Fruit fly (Drosophila melanogaster) whole organism, embryonic: ENCODE data around the gene CG5892.

Experiments
- Adf1 ChIP-seq: fragments of 200-800 bp; sonication (Bioruptor generic); IDR thresholded peaks from 2 replicates; pipeline ENCODE4 v1.3.6; 2022; ENCODE audit warnings: missing biosample characterization, missing genetic modification characterization
- Bdp1 ChIP-seq: fragments of 200-800 bp; sonication (Bioruptor generic); optimal IDR thresholded peaks from 3 replicates; lab custom pipeline; 2016; ENCODE audit warnings: missing biosample characterization, missing genetic modification characterization
- CG10462 ChIP-seq: fragments of 200-800 bp; sonication (Bioruptor generic); optimal IDR thresholded peaks from 2 replicates; lab custom pipeline; 2016; ENCODE audit warnings: missing biosample characterization, missing genetic modification characterization
- CG10959 ChIP-seq: fragments of 200-800 bp; sonication (Bioruptor generic); IDR thresholded peaks from 2 replicates; pipeline ENCODE4 v1.3.6; 2022; ENCODE audit warnings: missing biosample characterization, missing genetic modification characterization
- CG12155 ChIP-seq: fragments of 200-800 bp; sonication (Bioruptor generic); optimal IDR thresholded peaks from 3 replicates; lab custom pipeline; 2016; ENCODE audit warnings: missing biosample characterization, missing genetic modification characterization
- CG12744 ChIP-seq: fragments of 200-800 bp; sonication (Bioruptor generic); optimal IDR thresholded peaks from 2 replicates; lab custom pipeline; 2016; ENCODE audit warnings: missing biosample characterization, missing genetic modification characterization
- CG12769 ChIP-seq: fragments of 200-800 bp; sonication (Bioruptor generic); optimal IDR thresholded peaks from 2 replicates; lab custom pipeline; 2019; ENCODE audit warnings: missing biosample characterization, mild to moderate bottlenecking, missing genetic modification characterization, moderate library complexity
- CG15269 ChIP-seq: fragments of 200-800 bp; sonication (Bioruptor generic); optimal IDR thresholded peaks from 2 replicates; lab custom pipeline; 2018; ENCODE audit warnings: missing biosample characterization, mild to moderate bottlenecking, missing genetic modification characterization, moderate library complexity
- CG1647 ChIP-seq: fragments of 200-800 bp; sonication (Bioruptor generic); optimal IDR thresholded peaks from 3 replicates; lab custom pipeline; 2016; ENCODE audit warnings: missing biosample characterization, missing genetic modification characterization
- CG16813 ChIP-seq: fragments of 200-800 bp; sonication (Bioruptor generic); IDR thresholded peaks from 3 replicates; pipeline ENCODE4 v1.3.6; 2022; ENCODE audit warnings: missing biosample characterization, missing genetic modification characterization; ENCODE audit not compliant: partially characterized antibody
- CG18011 ChIP-seq: fragments of 200-800 bp; sonication (Bioruptor generic); optimal IDR thresholded peaks from 2 replicates; lab custom pipeline; 2017; ENCODE audit warnings: missing biosample characterization, missing genetic modification characterization, mild to moderate bottlenecking, moderate library complexity, missing genotype
- CG2116 ChIP-seq: fragments of 200-800 bp; sonication (Bioruptor generic); optimal IDR thresholded peaks from 3 replicates; lab custom pipeline; 2018; ENCODE audit warnings: missing biosample characterization, mild to moderate bottlenecking, missing genetic modification characterization
- CG2120 ChIP-seq: fragments of 200-800 bp; sonication (Bioruptor generic); optimal IDR thresholded peaks from 3 replicates; lab custom pipeline; 2016; ENCODE audit warnings: missing biosample characterization, missing genetic modification characterization
- CG42726 ChIP-seq: fragments of 200-800 bp; sonication (Bioruptor generic); IDR thresholded peaks from 2 replicates; pipeline ENCODE4 v1.3.6; 2022; ENCODE audit warnings: missing biosample characterization, missing genetic modification characterization; ENCODE audit not compliant: partially characterized antibody
- CG5953 ChIP-seq: fragments of 200-800 bp; sonication (Bioruptor generic); IDR thresholded peaks from 2 replicates; pipeline ENCODE4 v1.3.6; 2022; ENCODE audit warnings: missing biosample characterization, missing genetic modification characterization
- CG7357 ChIP-seq: fragments of 200-800 bp; sonication (Bioruptor generic); IDR thresholded peaks from 3 replicates; pipeline ENCODE4 v1.3.6; 2022; ENCODE audit warnings: missing biosample characterization, missing genetic modification characterization
- CG7928 ChIP-seq: fragments of 200-800 bp; sonication (Bioruptor generic); optimal IDR thresholded peaks from 2 replicates; lab custom pipeline; 2017; ENCODE audit warnings: missing biosample characterization, mild to moderate bottlenecking, missing genetic modification characterization
- CG7987 ChIP-seq: fragments of 200-800 bp; sonication (Bioruptor generic); optimal IDR thresholded peaks from 2 replicates; lab custom pipeline; 2018; ENCODE audit warnings: missing biosample characterization, mild to moderate bottlenecking, missing genetic modification characterization, moderate library complexity
- CG8290 ChIP-seq, 3 experiments: fragments of 200-800 bp; sonication (Bioruptor generic); optimal IDR thresholded peaks; 2 replicates each; lab custom pipeline; 2016 to 2019; ENCODE audit warnings: missing biosample characterization in 3 of 3, missing genetic modification characterization in 3 of 3, mild to moderate bottlenecking in 2 of 3, moderate library complexity in 1 of 3
- CG8478 ChIP-seq: fragments of >200 bp; optimal IDR thresholded peaks from 2 replicates; lab custom pipeline; 2018
- CG9437 ChIP-seq: fragments of 200-800 bp; sonication (Bioruptor generic); optimal IDR thresholded peaks from 2 replicates; lab custom pipeline; 2018; ENCODE audit warnings: missing biosample characterization, mild to moderate bottlenecking, missing genetic modification characterization
- CG9817 ChIP-seq: fragments of 200-800 bp; sonication (Bioruptor generic); optimal IDR thresholded peaks from 2 replicates; lab custom pipeline; 2018; ENCODE audit warnings: missing biosample characterization, mild to moderate bottlenecking, missing genetic modification characterization, moderate library complexity
- CG9932 ChIP-seq: fragments of 200-800 bp; sonication (Bioruptor generic); IDR thresholded peaks from 2 replicates; pipeline ENCODE4 v1.3.6; 2022; ENCODE audit warnings: missing biosample characterization, missing genetic modification characterization
- CHES-1-like ChIP-seq: fragments of 200-800 bp; sonication (Bioruptor generic); optimal IDR thresholded peaks from 2 replicates; lab custom pipeline; 2016; ENCODE audit warnings: missing biosample characterization, missing genetic modification characterization
- Deaf1 ChIP-seq: fragments of 200-800 bp; optimal IDR thresholded peaks from 3 replicates; lab custom pipeline; 2019; ENCODE audit warnings: missing biosample characterization, mild to moderate bottlenecking, missing genetic modification characterization, moderate library complexity
- Dek ChIP-seq: fragments of 200-800 bp; sonication (Bioruptor generic); optimal IDR thresholded peaks from 3 replicates; lab custom pipeline; 2019; ENCODE audit warnings: missing biosample characterization, mild to moderate bottlenecking, missing genetic modification characterization, moderate library complexity
- HmgZ ChIP-seq: fragments of 200-800 bp; sonication (Bioruptor generic); optimal IDR thresholded peaks from 2 replicates; lab custom pipeline; 2018; ENCODE audit warnings: missing biosample characterization, mild to moderate bottlenecking, missing genetic modification characterization
- Lhr ChIP-seq: fragments of 200-800 bp; sonication (Bioruptor generic); optimal IDR thresholded peaks from 3 replicates; lab custom pipeline; 2017; ENCODE audit warnings: mild to moderate bottlenecking, missing biosample characterization, missing genetic modification reagents, missing genetic modification characterization
- Lpt ChIP-seq: fragments of >200 bp; optimal IDR thresholded peaks from 2 replicates; lab custom pipeline; 2018; ENCODE audit warnings: missing biosample characterization, missing genetic modification characterization
- NFAT ChIP-seq: fragments of 200-800 bp; sonication (Bioruptor generic); IDR thresholded peaks from 2 replicates; pipeline ENCODE4 v1.3.6; 2022; ENCODE audit warnings: missing biosample characterization, missing genetic modification characterization
- Opbp ChIP-seq: fragments of 200-800 bp; sonication (Bioruptor generic); IDR thresholded peaks from 3 replicates; pipeline ENCODE4 v1.3.6; 2022; ENCODE audit warnings: missing biosample characterization, missing genetic modification characterization; ENCODE audit not compliant: partially characterized antibody
- Pdp1 ChIP-seq, 2 experiments: fragments of 200-800 bp; sonication (Bioruptor generic); optimal IDR thresholded peaks; 3 replicates each; lab custom pipeline; 2016; ENCODE audit warnings: missing biosample characterization in 2 of 2, missing genetic modification characterization in 2 of 2, mild to moderate bottlenecking in 1 of 2, moderate library complexity in 1 of 2
- Rx ChIP-seq: fragments of 200-800 bp; sonication (Bioruptor generic); IDR thresholded peaks from 2 replicates; pipeline ENCODE4 v1.3.6; 2022; ENCODE audit warnings: missing biosample characterization, missing genetic modification characterization
- Sox102F ChIP-seq: fragments of 200-800 bp; sonication (Bioruptor generic); optimal IDR thresholded peaks from 2 replicates; lab custom pipeline; 2018; ENCODE audit warnings: missing biosample characterization, mild to moderate bottlenecking, missing genetic modification characterization, moderate library complexity
- Sry-β ChIP-seq: fragments of 200-800 bp; sonication (Bioruptor generic); optimal IDR thresholded peaks from 2 replicates; lab custom pipeline; 2018; ENCODE audit warnings: missing biosample characterization, mild to moderate bottlenecking, missing genetic modification characterization, moderate library complexity
- bab2 ChIP-seq: fragments of 200-800 bp; sonication (Bioruptor generic); optimal IDR thresholded peaks from 2 replicates; lab custom pipeline; 2016; ENCODE audit warnings: missing biosample characterization, missing genetic modification characterization
- cad ChIP-seq: fragments of >200 bp; optimal IDR thresholded peaks from 2 replicates; lab custom pipeline; 2017; ENCODE audit warnings: missing biosample characterization, missing genetic modification characterization
- cg ChIP-seq: fragments of 200-800 bp; sonication (Bioruptor generic); optimal IDR thresholded peaks from 3 replicates; lab custom pipeline; 2019; ENCODE audit warnings: missing biosample characterization, mild to moderate bottlenecking, missing genetic modification characterization, moderate library complexity
- corto ChIP-seq: fragments of 200-800 bp; sonication (Bioruptor generic); optimal IDR thresholded peaks from 2 replicates; lab custom pipeline; 2016; ENCODE audit warnings: missing biosample characterization, mild to moderate bottlenecking, missing genetic modification characterization, moderate library complexity
- dan ChIP-seq: fragments of 200-800 bp; sonication (Bioruptor generic); IDR thresholded peaks from 2 replicates; pipeline ENCODE4 v1.3.6; 2022; ENCODE audit warnings: missing biosample characterization, missing genetic modification characterization
- ewg ChIP-seq: fragments of 200-800 bp; sonication (Bioruptor generic); optimal IDR thresholded peaks from 3 replicates; lab custom pipeline; 2017; ENCODE audit warnings: mild to moderate bottlenecking, missing biosample characterization, missing genetic modification reagents, missing genetic modification characterization
- fu2 ChIP-seq: fragments of 200-800 bp; sonication (Bioruptor generic); optimal IDR thresholded peaks from 2 replicates; lab custom pipeline; 2016; ENCODE audit warnings: missing biosample characterization, missing genetic modification characterization
- grn ChIP-seq: fragments of 200-800 bp; sonication (Bioruptor generic); optimal IDR thresholded peaks from 3 replicates; lab custom pipeline; 2017; ENCODE audit warnings: missing biosample characterization, missing genetic modification characterization
- kah ChIP-seq: fragments of 200-800 bp; sonication (Bioruptor generic); optimal IDR thresholded peaks from 2 replicates; lab custom pipeline; 2018; ENCODE audit warnings: missing biosample characterization, mild to moderate bottlenecking, missing genetic modification characterization
- peb ChIP-seq: fragments of 200-800 bp; sonication (Bioruptor generic); IDR thresholded peaks from 2 replicates; pipeline ENCODE4 v1.3.6; 2022; ENCODE audit warnings: missing biosample characterization, missing genetic modification characterization
- pfk ChIP-seq: fragments of 200-800 bp; sonication (Bioruptor generic); optimal IDR thresholded peaks from 2 replicates; lab custom pipeline; 2018; ENCODE audit warnings: missing biosample characterization, mild to moderate bottlenecking, missing genetic modification characterization, moderate library complexity
- rib ChIP-seq: fragments of 200-800 bp; sonication (Bioruptor generic); IDR thresholded peaks from 2 replicates; pipeline ENCODE4 v1.3.6; 2022; ENCODE audit warnings: missing biosample characterization, missing genetic modification characterization
- sug ChIP-seq: fragments of 200-800 bp; optimal IDR thresholded peaks from 2 replicates; lab custom pipeline; 2019; ENCODE audit warnings: missing biosample characterization, mild to moderate bottlenecking, missing genetic modification characterization, moderate library complexity
- twi ChIP-seq: fragments of 200-800 bp; optimal IDR thresholded peaks from 2 replicates; lab custom pipeline; 2019; ENCODE audit warnings: missing biosample characterization, mild to moderate bottlenecking, missing genetic modification characterization, moderate library complexity

Gene CG5892

DNA sequence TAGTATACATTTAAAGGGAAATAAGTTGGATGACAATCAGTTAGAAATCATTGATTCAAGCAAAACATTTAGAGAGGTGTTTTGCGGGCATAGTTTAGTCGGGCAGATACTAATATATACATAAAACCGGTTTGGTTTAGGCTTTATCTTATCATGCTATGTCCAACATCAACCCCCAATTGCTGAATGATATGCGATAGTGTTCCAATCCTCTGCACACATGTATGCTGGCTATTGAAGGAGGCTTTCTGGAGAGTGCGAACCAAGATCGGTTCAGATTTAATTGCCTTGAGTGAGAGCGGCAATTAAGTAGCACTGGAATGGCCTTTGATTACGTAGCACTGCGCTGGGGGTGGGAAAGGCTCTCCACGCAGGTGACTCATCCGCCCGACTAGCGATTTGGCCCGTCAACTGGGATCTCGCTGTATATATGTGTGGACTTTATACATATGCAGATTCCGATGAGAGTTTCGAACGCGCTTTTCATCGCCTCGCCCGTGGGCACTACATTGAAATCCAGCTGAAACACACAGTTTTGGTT is 25.6 kb downstream of the CG5892 start (continued):
- no peak for TF ChIP-seq CG12744 (GFP tag; lab: Kevin White, UChicago)
- TF ChIP-seq CG7357: no peak
- TF ChIP-seq HmgZ (tag; lab: Kevin White, UChicago): no peak
- TF ChIP-seq ewg (GFP tag; lab: Kevin White, UChicago): no peak
- no peak for TF ChIP-seq Bdp1 (GFP tag; lab: Kevin White, UChicago)
- TF ChIP-seq CG5953 (GFP tag; lab: Robert Waterston, UW): no peak
- no peak for TF ChIP-seq CG12155
- TF ChIP-seq corto (GFP tag; lab: Kevin White, UChicago): no peak
- no peak for TF ChIP-seq fu2
- TF ChIP-seq CG2120 (GFP tag; lab: Kevin White, UChicago): no peak
- TF ChIP-seq cg (GFP tag; lab: Kevin White, UChicago): peak; percentile 9
- TF ChIP-seq Lhr (GFP tag; lab: Kevin White, UChicago): no peak
- peak; percentile 82 for TF ChIP-seq sug
- TF ChIP-seq CG18011: peak; percentile 21
- TF ChIP-seq, all 482 proteins: peak for 17

DNA sequence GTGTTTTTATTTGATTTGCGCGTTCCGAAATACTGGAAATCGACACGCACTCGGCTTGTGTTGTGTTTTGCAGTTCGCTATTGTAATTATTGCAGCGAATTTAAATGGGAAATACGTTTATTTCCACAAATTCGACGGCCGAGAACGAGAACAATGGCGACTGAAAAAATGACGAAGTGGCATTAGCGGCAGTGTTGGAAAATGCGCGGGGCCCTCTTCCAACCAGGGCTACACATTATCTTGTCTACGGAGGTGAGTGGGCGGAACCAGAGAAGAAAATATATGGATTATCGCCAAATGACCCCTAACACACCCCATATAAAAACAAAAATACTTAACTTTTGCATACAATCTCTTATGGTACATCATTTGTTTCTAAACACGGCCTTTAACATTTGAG is 26.5 kb downstream of the CG5892 start, which contains the start of gene Rab1:
TSS of gene Rab1 (minus strand) at position 188 of the 400 bp plus-strand sequence.
- TF ChIP-seq CG10959 (GFP tag; lab: Robert Waterston, UW) (0 out of 2 replicates have a peak, but pooled peaks have one; percentile 8), twi (peak; percentile 9), kah (GFP tag; lab: Kevin White, UChicago) (no peak), CG42726 (GFP tag; lab: Robert Waterston, UW) (peak; percentile 30; the same call in 1 of the 2 replicates), Sry-β (GFP tag; lab: Kevin White, UChicago) (peak; percentile 23), rib (GFP tag; lab: Robert Waterston, UW) (peak; percentile 42; the same call in 1 of the 2 replicates), CG15269 (tag; lab: Kevin White, UChicago) (peak; percentile 14), cad (GFP tag; lab: Kevin White, UChicago) (no peak), CG7928 (GFP tag; lab: Kevin White, UChicago) (peak; percentile 94), CG10462 (no peak), CG9437 (GFP tag; lab: Kevin White, UChicago) (peak; percentile 18), Pdp1 (GFP tag; optimal IDR thresholded peaks at IDR 0.05; lab: Kevin White, UChicago) (peak in 1 of 2 experiments; percentile 45), Sox102F (GFP tag; lab: Kevin White, UChicago) (no peak), pfk (GFP tag; lab: Kevin White, UChicago) (peak; percentile 47), CG16813 (GFP tag; lab: Robert Waterston, UW) (0 out of 3 replicates have a peak, but pooled peaks have one; percentile 24), CG7987 (GFP tag; lab: Kevin White, UChicago) (peak; percentile 38), Rx (no peak), dan (GFP tag; lab: Robert Waterston, UW) (no peak), Adf1 (no peak), Opbp (GFP tag; lab: Robert Waterston, UW) (peak; percentile 66; the same call in 2 of the 3 replicates), grn (GFP tag; lab: Kevin White, UChicago) (no peak), Deaf1 (tag; lab: Kevin White, UChicago) (peak; percentile 62), Lpt (GFP tag; lab: Kevin White, UChicago) (no peak), CG8290 (GFP tag; optimal IDR thresholded peaks at IDR 0.05; lab: Kevin White, UChicago) (peak; percentile 17), CG8290 (tag; optimal IDR thresholded peaks at IDR 0.05; lab: Kevin White, UChicago) (peak in 1 of 2 experiments; percentile 71), CG9817 (tag; lab: Kevin White, UChicago) (peak; percentile 31), CG12769 (tag; lab: Kevin White, UChicago) (peak; percentile 73), CHES-1-like (no peak), CG9932 (GFP tag; lab: Robert Waterston, UW) (peak; percentile 75), bab2 (GFP tag; lab: Kevin White, UChicago) (peak; percentile 12), Dek (tag; lab: Kevin White, UChicago) (peak; percentile 18), NFAT (GFP tag; lab: Robert Waterston, UW) (peak; percentile 68), peb (no peak), CG2120 (GFP tag; lab: Kevin White, UChicago) (peak; percentile 65), CG2116 (peak; percentile 51), CG1647 (GFP tag; lab: Kevin White, UChicago) (peak; percentile 30), CG8478 (lab: Kevin White, UChicago) (no peak)
